Fruit fly (Drosophila melanogaster): ENCODE results near the gene Atg17.

The Atg17 gene

dm6 chr3R:5624115-5624878 is 45.2 kb upstream of the Atg17 start, which contains the start of the genes Dph4, Spec2 and RpL13A (continued):
- no peak for TF ChIP-seq CG10366 (GFP tag; IDR thresholded peaks at IDR 0.05)
- TF ChIP-seq E2f2 (GFP tag; IDR thresholded peaks at IDR 0.05): no peak
- TF ChIP-seq chinmo (GFP tag; IDR thresholded peaks at IDR 0.05; ENCODE audit: partially characterized antibody): no peak
- TF ChIP-seq CG31388 (GFP tag; optimal IDR thresholded peaks at IDR 0.05): no peak
- TF ChIP-seq btn (GFP tag; optimal IDR thresholded peaks at IDR 0.05): peak; percentile 93
- no peak for TF ChIP-seq esg (GFP tag; conservative IDR thresholded peaks at IDR 0.05)
- TF ChIP-seq Mes4 (GFP tag; optimal IDR thresholded peaks at IDR 0.05): peak; percentile 98
- TF ChIP-seq Myb (GFP tag; optimal IDR thresholded peaks at IDR 0.05): peak; percentile 86
- TF ChIP-seq Asciz (GFP tag; optimal IDR thresholded peaks at IDR 0.05): peak; percentile 92
- TF ChIP-seq Dll (GFP tag; IDR thresholded peaks at IDR 0.05; ENCODE audit: partially characterized antibody): no peak
- peak; percentile 90 for TF ChIP-seq Usf (GFP tag; optimal IDR thresholded peaks at IDR 0.05)
- TF ChIP-seq CG13287 (GFP tag; IDR thresholded peaks at IDR 0.05; ENCODE audit: partially characterized antibody): no peak
- TF ChIP-seq Oli (tag; optimal IDR thresholded peaks at IDR 0.05): peak; percentile 64
- peak; percentile 97 for TF ChIP-seq Lhr (GFP tag; optimal IDR thresholded peaks at IDR 0.05)
- peak; percentile 83 for TF ChIP-seq CG2202 (tag; optimal IDR thresholded peaks at IDR 0.05)
- peak; percentile 98 for TF ChIP-seq caup (GFP tag; optimal IDR thresholded peaks at IDR 0.05; ENCODE audit: severe bottlenecking)
- TF ChIP-seq CG9817 (tag; optimal IDR thresholded peaks at IDR 0.05): peak; percentile 90
- TF ChIP-seq Six4 (GFP tag; optimal IDR thresholded peaks at IDR 0.05): peak; percentile 86
- TF ChIP-seq chm (GFP tag; IDR thresholded peaks at IDR 0.05): no peak
- TF ChIP-seq Atf6 (GFP tag; IDR thresholded peaks at IDR 0.05): no peak
- peak; percentile 81 for TF ChIP-seq CG2678 (tag; optimal IDR thresholded peaks at IDR 0.05)
- no peak for TF ChIP-seq CkIIα-i1 (GFP tag; IDR thresholded peaks at IDR 0.05)
- no peak for TF ChIP-seq bowl (GFP tag; IDR thresholded peaks at IDR 0.05)
- peak; percentile 87 for TF ChIP-seq Hsf (GFP tag; optimal IDR thresholded peaks at IDR 0.05)
- no peak for TF ChIP-seq CG16813 (GFP tag; IDR thresholded peaks at IDR 0.05; ENCODE audit: partially characterized antibody)
- peak; percentile 72 for TF ChIP-seq gfzf (GFP tag; optimal IDR thresholded peaks at IDR 0.05)
- TF ChIP-seq Meics (GFP tag; optimal IDR thresholded peaks at IDR 0.05): peak; percentile 97
- TF ChIP-seq Adf1 (GFP tag; IDR thresholded peaks at IDR 0.05): no peak
- TF ChIP-seq schlank (tag; optimal IDR thresholded peaks at IDR 0.05): peak; percentile 95
- TF ChIP-seq mld (GFP tag; IDR thresholded peaks at IDR 0.05; ENCODE audit: partially characterized antibody): no peak
- TF ChIP-seq CG3163 (GFP tag; optimal IDR thresholded peaks at IDR 0.05): peak; percentile 84
- peak; percentile 90 for TF ChIP-seq CG15601 (tag; optimal IDR thresholded peaks at IDR 0.05)
- peak; percentile 94 for TF ChIP-seq CG12236 (GFP tag; optimal IDR thresholded peaks at IDR 0.05)
- no peak for TF ChIP-seq ara (GFP tag; IDR thresholded peaks at IDR 0.05)
- no peak for TF ChIP-seq Taf1 (GFP tag; IDR thresholded peaks at IDR 0.05)
- peak; percentile 95 for TF ChIP-seq CHES-1-like (GFP tag; optimal IDR thresholded peaks at IDR 0.05)
- TF ChIP-seq knrl (GFP tag; IDR thresholded peaks at IDR 0.05; ENCODE audit: partially characterized antibody): no peak
- peak; percentile 81 to 91 for TF ChIP-seq Pdp1 (GFP tag; optimal IDR thresholded peaks at IDR 0.05)
- peak; percentile 85 for TF ChIP-seq lbe (GFP tag; optimal IDR thresholded peaks at IDR 0.05)
- TF ChIP-seq CG15696 (tag; optimal IDR thresholded peaks at IDR 0.05): peak; percentile 50
- no peak for TF ChIP-seq CG7963 (GFP tag; IDR thresholded peaks at IDR 0.05; ENCODE audit: partially characterized antibody)
- TF ChIP-seq CG8944 (GFP tag; optimal IDR thresholded peaks at IDR 0.05): peak; percentile 78
- TF ChIP-seq CG1024 (GFP tag; IDR thresholded peaks at IDR 0.05): no peak
- no peak for TF ChIP-seq gsb (GFP tag; IDR thresholded peaks at IDR 0.05)
- TF ChIP-seq pho (GFP tag; optimal IDR thresholded peaks at IDR 0.05): peak; percentile 93
- TF ChIP-seq tx (GFP tag; optimal IDR thresholded peaks at IDR 0.05): peak; percentile 52
- TF ChIP-seq so (GFP tag; IDR thresholded peaks at IDR 0.05): no peak
- TF ChIP-seq CG7745 (tag; optimal IDR thresholded peaks at IDR 0.05): no peak
- no peak for TF ChIP-seq hb (GFP tag; IDR thresholded peaks at IDR 0.05; ENCODE audit: partially characterized antibody)
